Fruit fly (Drosophila melanogaster) whole organism, wandering third instar larva: Measurements from ENCODE around the gene CG14644.

Experiments
- CG32264 ChIP-seq: fragments of 200-800 bp; sonication (Bioruptor generic); optimal IDR thresholded peaks from 2 replicates; lab custom pipeline; 2016; ENCODE audit warnings: missing biosample characterization, missing genetic modification characterization
- CG9705 ChIP-seq: fragments of 200-800 bp; sonication (Bioruptor generic); optimal IDR thresholded peaks from 2 replicates; lab custom pipeline; 2018; ENCODE audit warnings: missing biosample characterization, mild to moderate bottlenecking, missing genetic modification characterization
- N ChIP-seq: fragments of >200 bp; optimal IDR thresholded peaks from 2 replicates; lab custom pipeline; 2018; ENCODE audit warnings: missing biosample characterization, missing external identifiers, missing genetic modification characterization
- Rel ChIP-seq, 2 experiments: fragments of 200-800 bp; sonication (Bioruptor generic) in 1 of 2; optimal IDR thresholded peaks; 2 replicates in 1 of 2; 3 replicates in 1 of 2; lab custom pipeline; 2016 to 2019; ENCODE audit warnings: mild to moderate bottlenecking in 2 of 2, missing biosample characterization in 2 of 2, missing genetic modification characterization in 2 of 2, moderate library complexity in 1 of 2
- brk ChIP-seq: fragments of 200-800 bp; sonication (Bioruptor generic); optimal IDR thresholded peaks from 2 replicates; lab custom pipeline; 2016; ENCODE audit warnings: missing biosample characterization, mild to moderate bottlenecking, missing genetic modification characterization
- dmrt93B ChIP-seq: fragments of 200-800 bp; sonication (Bioruptor generic); optimal IDR thresholded peaks from 2 replicates; lab custom pipeline; 2018; ENCODE audit warnings: missing biosample characterization, mild to moderate bottlenecking, missing genetic modification characterization
- foxo ChIP-seq, 2 experiments: fragments of 200-800 bp; sonication (Bioruptor generic); optimal IDR thresholded peaks; 2 replicates in 1 of 2; 3 replicates in 1 of 2; lab custom pipeline; 2016 to 2017; ENCODE audit warnings: missing biosample characterization in 2 of 2, missing genetic modification characterization in 2 of 2
- pan ChIP-seq: fragments of >200 bp; optimal IDR thresholded peaks from 2 replicates; lab custom pipeline; 2017
- sage ChIP-seq: fragments of 200-800 bp; sonication (Bioruptor generic); optimal IDR thresholded peaks from 2 replicates; lab custom pipeline; 2016; ENCODE audit warnings: missing biosample characterization, mild to moderate bottlenecking, missing genetic modification characterization

dm6 chr3R:4246578-4247070 is 6.2 kb downstream of the CG14644 start, which contains the start of gene TwdlF:
- TF ChIP-seq dmrt93B (GFP tag; lab: Kevin White, UChicago) = no peak
- no peak for TF ChIP-seq CG9705 (GFP tag; lab: Kevin White, UChicago)
- no peak for TF ChIP-seq N (GFP tag; lab: Kevin White, UChicago)
- TF ChIP-seq Rel (GFP tag; optimal IDR thresholded peaks at IDR 0.05; lab: Kevin White, UChicago) = no peak
- TF ChIP-seq Rel (tag; optimal IDR thresholded peaks at IDR 0.05; lab: Kevin White, UChicago) = no peak
- no peak for TF ChIP-seq sage
- no peak for TF ChIP-seq pan
- no peak for TF ChIP-seq foxo (GFP tag; optimal IDR thresholded peaks at IDR 0.05; lab: Kevin White, UChicago)
- no peak for TF ChIP-seq brk (GFP tag; lab: Kevin White, UChicago)
- no peak for TF ChIP-seq CG32264 (GFP tag; lab: Kevin White, UChicago)
